Worm (Caenorhabditis elegans) whole organism, mixed stage, embryonic: ENCODE measurements around the gene Y54G11A.7.

Experiments
- ceh-43 ChIP-seq: fragments of 200-800 bp; sonication (Bioruptor generic); optimal IDR thresholded peaks from 2 replicates; lab custom pipeline; 2018; ENCODE audit warnings: mild to moderate bottlenecking, missing genetic modification characterization, moderate library complexity, missing compliant biosample characterization
- ces-1 ChIP-seq: fragments of 150-350 bp; optimal IDR thresholded peaks from 2 replicates; lab custom pipeline; 2014; ENCODE audit warnings: missing biosample characterization, missing genetic modification reagents, missing genetic modification characterization
- elt-1 ChIP-seq: sonication (generic microtip); optimal IDR thresholded peaks from 2 replicates; lab custom pipeline; 2017; ENCODE audit warnings: missing genetic modification characterization, mild to moderate bottlenecking, missing compliant biosample characterization, antibody characterized with exemption, moderate library complexity, borderline replicate concordance; ENCODE audit not compliant: insufficient read depth
- elt-3 ChIP-seq: fragments of 150-350 bp; optimal IDR thresholded peaks from 2 replicates; lab custom pipeline; 2014; ENCODE audit warnings: missing biosample characterization, missing genetic modification characterization
- flh-1 ChIP-seq: fragments of 200-800 bp; sonication (Bioruptor generic); optimal IDR thresholded peaks from 2 replicates; lab custom pipeline; 2018; ENCODE audit warnings: mild to moderate bottlenecking, missing genetic modification characterization, moderate library complexity, missing compliant biosample characterization
- mep-1 ChIP-seq: fragments of 150-350 bp; optimal IDR thresholded peaks from 2 replicates; lab custom pipeline; 2017; ENCODE audit warnings: missing biosample characterization, missing genetic modification reagents, missing genetic modification characterization, inconsistent platforms
- nhr-12 ChIP-seq: fragments of 150-350 bp; optimal IDR thresholded peaks from 2 replicates; lab custom pipeline; 2014; ENCODE audit warnings: missing biosample characterization, missing genetic modification characterization
- nhr-28 ChIP-seq: fragments of 150-350 bp; optimal IDR thresholded peaks from 2 replicates; lab custom pipeline; 2014; ENCODE audit warnings: missing biosample characterization, missing genetic modification characterization
- pha-4 ChIP-seq: fragments of 150-350 bp; optimal IDR thresholded peaks from 2 replicates; lab custom pipeline; 2018; ENCODE audit warnings: missing biosample characterization, missing genetic modification reagents, missing genetic modification characterization
- sptf-1 ChIP-seq: sonication (generic microtip); optimal IDR thresholded peaks from 2 replicates; lab custom pipeline; 2017; ENCODE audit warnings: mild to moderate bottlenecking, missing genetic modification characterization, moderate library complexity, missing compliant biosample characterization
- tbx-8 ChIP-seq: fragments of 200-800 bp; sonication (Bioruptor generic); optimal IDR thresholded peaks from 2 replicates; lab custom pipeline; 2018; ENCODE audit warnings: mild to moderate bottlenecking, missing genetic modification characterization, moderate library complexity, missing compliant biosample characterization
- unc-120 ChIP-seq: sonication (generic microtip); optimal IDR thresholded peaks from 2 replicates; lab custom pipeline; 2017; ENCODE audit warnings: missing genetic modification characterization, missing compliant biosample characterization; ENCODE audit not compliant: poor library complexity, severe bottlenecking
- unc-39 ChIP-seq: fragments of 150-350 bp; optimal IDR thresholded peaks from 2 replicates; lab custom pipeline; 2014; ENCODE audit warnings: missing biosample characterization, missing genetic modification characterization
- unc-62 ChIP-seq: fragments of 150-350 bp; optimal IDR thresholded peaks from 2 replicates; lab custom pipeline; 2014; ENCODE audit warnings: missing biosample characterization, missing genetic modification reagents, missing genetic modification characterization

DNA sequence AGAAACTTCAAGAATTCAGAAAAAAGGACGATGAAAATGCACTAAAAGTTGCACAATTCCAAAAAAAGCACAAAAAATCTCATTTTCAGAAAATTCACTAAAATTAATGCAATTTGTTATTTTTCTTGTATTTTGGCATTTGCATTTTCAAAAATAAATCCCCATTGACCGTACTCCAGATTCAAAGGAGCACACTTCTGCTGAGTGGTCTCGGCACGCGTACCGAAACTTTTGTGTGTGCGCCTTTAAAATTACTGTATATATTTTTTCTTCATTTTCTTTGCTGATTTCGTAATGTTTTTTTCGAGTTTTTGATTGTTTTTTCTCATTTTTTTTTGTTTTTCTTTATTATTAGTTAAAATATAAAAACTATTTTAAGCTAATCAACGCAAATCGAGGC lies 15.1 kb downstream of the Y54G11A.7 start:
- TF ChIP-seq elt-3 (tag; lab: Kevin White, UChicago) (no peak), sptf-1 (tag; lab: Kevin White, UChicago) (no peak), ceh-43 (GFP tag; lab: Kevin White, UChicago) (no peak), ces-1 (no peak), pha-4 (no peak), unc-120 (no peak), nhr-28 (tag; lab: Kevin White, UChicago) (no peak), mep-1 (tag; lab: Kevin White, UChicago) (no peak), unc-62 (GFP tag; lab: Kevin White, UChicago) (no peak), unc-39 (tag; lab: Kevin White, UChicago) (no peak), elt-1 (tag; lab: Kevin White, UChicago) (no peak), flh-1 (GFP tag; lab: Kevin White, UChicago) (no peak), nhr-12 (tag; lab: Kevin White, UChicago) (no peak), tbx-8 (no peak)
